Worm (Caenorhabditis elegans) whole organism, L4 larva: ENCODE results near the gene srx-96.

Experiments used
- F37D6.2 ChIP-seq: sonication (generic microtip); optimal IDR thresholded peaks from 2 replicates; lab custom pipeline; 2016; ENCODE audit warnings: mild to moderate bottlenecking, missing genetic modification characterization, missing compliant biosample characterization
- egl-27 ChIP-seq: sonication (generic microtip); optimal IDR thresholded peaks from 3 replicates; lab custom pipeline; 2017; ENCODE audit warnings: missing biosample characterization, missing genetic modification reagents, missing genetic modification characterization
- jun-1 ChIP-seq: fragments of 150-350 bp; optimal IDR thresholded peaks from 2 replicates; lab custom pipeline; 2014; ENCODE audit warnings: missing biosample characterization, missing genetic modification reagents, missing genetic modification characterization
- lim-7 ChIP-seq: fragments of 200-800 bp; sonication (Bioruptor generic); IDR thresholded peaks from 2 replicates; pipeline ENCODE4 v1.3.6; 2022; ENCODE audit warnings: missing genetic modification characterization, missing compliant biosample characterization
- lin-1 ChIP-seq: fragments of 200-800 bp; sonication (Bioruptor generic); IDR thresholded peaks from 2 replicates; pipeline ENCODE4 v1.3.6; 2022; ENCODE audit warnings: missing genetic modification reagents, missing genetic modification characterization, missing compliant biosample characterization
- lsy-2 ChIP-seq, 2 experiments: fragments of 150-350 bp in 1 of 2; sonication (generic microtip) in 1 of 2; optimal IDR thresholded peaks; 2 replicates each; lab custom pipeline; 2014 to 2017; ENCODE audit warnings: missing biosample characterization in 2 of 2, missing genetic modification characterization in 2 of 2
- nhr-237 ChIP-seq: sonication (generic microtip); optimal IDR thresholded peaks from 2 replicates; lab custom pipeline; 2017; ENCODE audit warnings: missing biosample characterization, missing genetic modification characterization
- nhr-25 ChIP-seq: sonication (generic microtip); optimal IDR thresholded peaks from 2 replicates; lab custom pipeline; 2017; ENCODE audit warnings: missing genetic modification characterization, mild to moderate bottlenecking, missing compliant biosample characterization, antibody characterized with exemption, moderate library complexity, borderline replicate concordance; ENCODE audit not compliant: insufficient read depth
- nhr-28 ChIP-seq: fragments of 150-350 bp; optimal IDR thresholded peaks from 2 replicates; lab custom pipeline; 2014; ENCODE audit warnings: missing biosample characterization, missing genetic modification characterization
- unc-62 ChIP-seq, 3 experiments: fragments of 150-350 bp in 1 of 3; sonication (generic microtip); optimal IDR thresholded peaks in 2 of 3; peaks in 1 of 3; 1 replicate in 1 of 3; 2 replicates in 2 of 3; lab custom pipeline; 2014 to 2017; ENCODE audit warnings: missing biosample characterization in 3 of 3, missing genetic modification characterization in 3 of 3, missing genetic modification reagents in 3 of 3, missing genotype in 1 of 3
- ztf-11 ChIP-seq: fragments of 150-350 bp; optimal IDR thresholded peaks from 2 replicates; lab custom pipeline; 2014; ENCODE audit warnings: missing biosample characterization, missing genetic modification characterization

- no peak for TF ChIP-seq lim-7 (GFP tag; lab: Robert Waterston, UW)
- no peak for TF ChIP-seq egl-27 (tag; lab: Kevin White, UChicago)
- no peak for TF ChIP-seq lin-1 (GFP tag; lab: Robert Waterston, UW)
- no peak for TF ChIP-seq nhr-237
- TF ChIP-seq jun-1 (tag; lab: Kevin White, UChicago), result no peak
- no peak for TF ChIP-seq nhr-28 (tag; lab: Kevin White, UChicago)
- peak in 1 of 2 experiments; percentile 56 for TF ChIP-seq lsy-2 (tag; optimal IDR thresholded peaks at IDR 0.05; lab: Kevin White, UChicago)
- TF ChIP-seq nhr-25 (tag; lab: Kevin White, UChicago), result no peak
- TF ChIP-seq ztf-11 (tag; lab: Kevin White, UChicago), result no peak
- no peak for TF ChIP-seq unc-62 (GFP tag; optimal IDR thresholded peaks at IDR 0.05 in 1 of 2; lab: Kevin White, UChicago)
- TF ChIP-seq unc-62 (tag; optimal IDR thresholded peaks at IDR 0.05; lab: Kevin White, UChicago), result no peak
- no peak for TF ChIP-seq F37D6.2 (tag; lab: Kevin White, UChicago)
Measured at ce11 chrV:13664340-13664916, 46.7 kb upstream of the srx-96 start.
